Worm (Caenorhabditis elegans): Measurements from ENCODE around the gene prx-6.
A peak's percentile ranks its signal among the peaks of the same experiment; 100 is the strongest.

Gene prx-6

DNA sequence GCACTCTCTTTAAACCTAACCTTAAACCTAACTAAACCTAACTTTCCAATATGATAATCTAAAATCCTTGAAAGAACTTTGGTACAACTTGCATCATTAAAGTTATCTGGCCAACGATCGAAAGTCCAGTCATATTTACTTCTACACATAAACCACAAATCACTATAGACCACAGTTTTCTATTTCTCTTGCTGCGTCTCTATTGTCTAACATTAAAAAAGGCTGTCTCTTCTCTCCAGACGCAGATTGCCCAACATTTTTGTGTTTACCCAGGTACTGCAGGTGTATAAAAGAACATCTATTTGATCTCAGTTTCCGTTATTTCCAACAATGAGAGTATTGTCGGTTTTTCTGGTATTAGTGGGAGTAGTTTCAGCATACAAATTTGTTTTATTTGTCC lies 22.3 kb upstream of the prx-6 start, which contains the start of gene ugt-61:
TSS of gene ugt-61 (plus strand) at position 233 of the 400 bp plus-strand sequence.
- TF ChIP-seq pha-4 (tag; optimal IDR thresholded peaks at IDR 0.05) (peak; percentile 76), sea-2 (GFP tag; optimal IDR thresholded peaks at IDR 0.05) (no peak), pqm-1 (tag; optimal IDR thresholded peaks at IDR 0.05) (peak; percentile 15)

DNA sequence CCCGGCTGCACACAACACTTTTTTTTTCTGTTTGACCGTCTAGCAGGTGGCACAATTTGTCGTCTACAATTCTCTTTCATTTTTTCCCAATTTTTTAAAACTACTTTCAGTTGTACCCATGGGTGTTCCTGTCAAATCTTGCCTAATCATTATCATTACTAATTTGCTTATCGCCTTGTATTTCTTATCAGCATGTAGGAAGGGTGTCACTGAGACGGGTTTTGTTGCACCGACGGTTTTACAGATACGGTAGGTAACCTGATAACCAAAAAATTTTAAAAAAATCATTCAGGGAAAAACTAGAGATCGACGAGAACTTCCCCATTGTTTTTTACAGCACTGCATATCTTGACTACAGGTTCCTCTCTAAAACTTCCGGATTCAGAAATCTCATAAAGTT lies 17.8 kb upstream of the prx-6 start, which contains the start of gene F39G3.2:
TSS of gene F39G3.2 (plus strand) at position 105 of the 400 bp plus-strand sequence.
- TF ChIP-seq pqm-1 (tag; optimal IDR thresholded peaks at IDR 0.05) (peak; percentile 50), elt-2 (tag; optimal IDR thresholded peaks at IDR 0.05) (peak; percentile 90), ama-1 (optimal IDR thresholded peaks at IDR 0.05) (no peak), jun-1 (tag; optimal IDR thresholded peaks at IDR 0.05) (peak; percentile 4)

DNA sequence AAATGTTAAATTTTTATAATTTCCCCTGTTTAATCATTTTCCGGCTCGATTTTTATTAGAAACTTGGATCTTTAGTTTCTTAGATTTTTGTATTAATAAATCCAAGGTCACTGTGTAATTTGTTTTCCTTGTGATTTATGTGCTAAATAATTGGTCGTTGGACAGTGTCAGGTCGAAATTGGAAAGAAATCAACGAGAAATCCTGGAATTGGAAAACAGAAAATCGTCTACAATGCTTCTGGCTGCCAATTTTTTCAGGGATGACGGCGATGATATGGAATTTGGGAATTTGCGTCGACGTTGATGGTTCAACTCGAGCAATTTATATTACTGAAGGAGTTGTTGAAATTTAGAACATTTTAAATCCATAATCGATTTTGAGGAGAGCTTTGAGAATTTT lies 14.7 kb upstream of the prx-6 start:
- TF ChIP-seq jun-1 (tag; optimal IDR thresholded peaks at IDR 0.05) (no peak), fos-1 (tag; optimal IDR thresholded peaks at IDR 0.05) (no peak), R02D3.7 (tag; optimal IDR thresholded peaks at IDR 0.05) (no peak)

DNA sequence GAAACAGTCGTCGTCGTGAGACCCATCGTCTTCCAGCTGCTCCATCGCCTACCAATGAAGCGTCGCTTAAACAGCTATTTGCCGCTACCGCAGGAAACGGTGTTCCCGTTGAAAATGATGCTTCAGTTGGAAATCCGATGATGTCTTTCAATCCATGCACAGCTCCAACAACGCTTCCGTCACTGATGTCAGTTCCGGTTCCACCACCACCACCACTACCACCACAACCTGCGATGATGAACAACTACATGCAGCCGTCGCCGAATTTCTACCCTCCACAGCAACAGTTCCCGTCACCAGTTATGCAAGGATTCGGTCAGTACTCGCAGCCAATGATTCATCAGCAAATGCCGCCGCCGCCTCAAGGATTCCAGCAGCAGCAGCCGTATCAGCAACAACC lies 14.1 kb upstream of the prx-6 start:
- TF ChIP-seq nhr-11 (tag; optimal IDR thresholded peaks at IDR 0.05) (no peak), nhr-43 (tag; optimal IDR thresholded peaks at IDR 0.05; ENCODE audit: poor library complexity, severe bottlenecking) (no peak), nhr-237 (tag; optimal IDR thresholded peaks at IDR 0.05) (no peak), nhr-23 (tag; optimal IDR thresholded peaks at IDR 0.05) (no peak), snpc-4 (tag; optimal IDR thresholded peaks at IDR 0.05) (no peak), daf-12 (tag; optimal IDR thresholded peaks at IDR 0.05) (no peak)

DNA sequence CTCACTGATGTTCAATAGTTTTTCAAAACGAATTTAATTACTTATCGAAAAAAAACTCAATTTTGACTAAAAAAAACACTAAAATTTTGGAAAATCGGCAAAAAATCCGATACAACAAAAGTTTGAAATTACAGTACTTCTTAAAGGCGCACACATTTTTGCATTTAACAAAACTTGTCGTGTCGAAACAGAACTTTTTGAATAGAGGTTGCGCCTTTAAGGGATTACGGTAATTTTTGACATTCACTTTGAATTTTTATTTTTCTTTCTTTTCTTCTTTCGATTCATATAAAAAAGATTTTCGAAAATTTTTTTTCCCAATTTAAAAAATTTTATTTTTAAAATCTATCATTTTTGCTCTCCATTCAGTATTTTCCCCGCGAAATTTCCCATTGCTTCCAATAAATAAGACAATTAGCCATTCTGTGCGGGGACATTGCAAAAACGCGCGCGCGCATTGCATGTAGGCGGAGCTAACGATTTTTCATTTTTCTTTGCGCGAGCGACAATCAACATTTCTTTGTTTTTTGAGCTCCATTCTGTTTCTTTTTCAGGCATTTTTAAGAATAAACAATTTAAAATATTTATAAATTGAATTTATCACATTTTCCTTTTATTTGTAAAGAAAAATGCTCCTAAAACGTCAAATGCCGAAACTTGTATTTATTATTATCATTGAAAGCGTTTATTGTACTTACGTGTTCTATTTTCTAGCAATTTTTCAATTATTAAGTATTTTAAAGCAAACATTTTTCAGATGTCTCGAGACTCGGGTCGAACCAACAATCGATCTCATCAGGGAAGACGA lies 11.5 kb upstream of the prx-6 start, which contains the start of gene F39G3.3:
TSS of gene F39G3.3 (plus strand) at position 758 of the 808 bp plus-strand sequence.
- peak; percentile 45 for TF ChIP-seq nhr-23 (tag; optimal IDR thresholded peaks at IDR 0.05)
- peak; percentile 80 for TF ChIP-seq egl-5 (tag; optimal IDR thresholded peaks at IDR 0.05)
- no peak for TF ChIP-seq nhr-28 (tag; optimal IDR thresholded peaks at IDR 0.05)
- no peak for TF ChIP-seq daf-12 (tag; optimal IDR thresholded peaks at IDR 0.05)
- no peak for TF ChIP-seq unc-62 (GFP tag; optimal IDR thresholded peaks at IDR 0.05)
- TF ChIP-seq ztf-11 (tag; optimal IDR thresholded peaks at IDR 0.05), result no peak
- peak; percentile 33 for TF ChIP-seq elt-2 (tag; optimal IDR thresholded peaks at IDR 0.05)
- no peak for TF ChIP-seq ZK546.5 (tag; optimal IDR thresholded peaks at IDR 0.05)
- TF ChIP-seq nhr-77 (tag; optimal IDR thresholded peaks at IDR 0.05), result no peak
- TF ChIP-seq nhr-76 (tag; optimal IDR thresholded peaks at IDR 0.05), result no peak
- TF ChIP-seq tbx-2 (tag; optimal IDR thresholded peaks at IDR 0.05), result no peak
- TF ChIP-seq ceh-82 (tag; optimal IDR thresholded peaks at IDR 0.05), result no peak
- TF ChIP-seq ama-1 (optimal IDR thresholded peaks at IDR 0.05), result peak; percentile 24
- TF ChIP-seq unc-39 (tag; optimal IDR thresholded peaks at IDR 0.05), result no peak
- no peak for TF ChIP-seq elt-1 (tag; optimal IDR thresholded peaks at IDR 0.05)
- no peak for TF ChIP-seq fkh-10 (GFP tag; optimal IDR thresholded peaks at IDR 0.05)
- TF ChIP-seq egl-27 (tag; optimal IDR thresholded peaks at IDR 0.05), result no peak
- no peak for TF ChIP-seq elt-3 (tag; optimal IDR thresholded peaks at IDR 0.05)
- TF ChIP-seq pha-4 (tag; optimal IDR thresholded peaks at IDR 0.05), result peak; percentile 77
- TF ChIP-seq ceh-9 (tag; optimal IDR thresholded peaks at IDR 0.05), result no peak
- TF ChIP-seq zag-1 (tag; optimal IDR thresholded peaks at IDR 0.05), result no peak
- peak; percentile 52 for TF ChIP-seq skn-1 (tag; optimal IDR thresholded peaks at IDR 0.05)
- TF ChIP-seq nhr-25 (tag; optimal IDR thresholded peaks at IDR 0.05), result no peak
- no peak for TF ChIP-seq sea-2 (GFP tag; optimal IDR thresholded peaks at IDR 0.05)
- no peak for TF ChIP-seq R02D3.7 (tag; optimal IDR thresholded peaks at IDR 0.05)
- TF ChIP-seq fos-1 (tag; optimal IDR thresholded peaks at IDR 0.05), result no peak
- TF ChIP-seq pqm-1 (tag; optimal IDR thresholded peaks at IDR 0.05), result peak; percentile 4
- TF ChIP-seq eor-1 (tag; optimal IDR thresholded peaks at IDR 0.05), result no peak
- TF ChIP-seq mml-1 (tag; optimal IDR thresholded peaks at IDR 0.05), result no peak
- no peak for TF ChIP-seq ceh-16 (tag; optimal IDR thresholded peaks at IDR 0.05)
- TF ChIP-seq lin-39 (tag; optimal IDR thresholded peaks at IDR 0.05), result peak; percentile 94
- TF ChIP-seq snpc-4 (tag; optimal IDR thresholded peaks at IDR 0.05), result no peak
- no peak for TF ChIP-seq nhr-12 (tag; optimal IDR thresholded peaks at IDR 0.05)
- TF ChIP-seq nhr-43 (tag; optimal IDR thresholded peaks at IDR 0.05; ENCODE audit: poor library complexity, severe bottlenecking), result peak; percentile 58
- TF ChIP-seq aly-2 (tag; optimal IDR thresholded peaks at IDR 0.05), result no peak
- no peak for TF ChIP-seq lsy-12 (tag; optimal IDR thresholded peaks at IDR 0.05)
- peak; percentile 11 for TF ChIP-seq lin-15B (tag; optimal IDR thresholded peaks at IDR 0.05)
- TF ChIP-seq jun-1 (tag; optimal IDR thresholded peaks at IDR 0.05), result no peak
- no peak for TF ChIP-seq fkh-2 (tag; optimal IDR thresholded peaks at IDR 0.05)
- TF ChIP-seq hmg-11 (tag; optimal IDR thresholded peaks at IDR 0.05), result peak; percentile 81
- TF ChIP-seq mdl-1 (tag; optimal IDR thresholded peaks at IDR 0.05), result no peak
